Worm (Caenorhabditis elegans): Measurements from ENCODE around the gene trmt-10C.2.

- TF ChIP-seq F13H6.1 (tag; optimal IDR thresholded peaks at IDR 0.05) (no peak), snpc-4 (tag; optimal IDR thresholded peaks at IDR 0.05) (no peak), elt-3 (tag; optimal IDR thresholded peaks at IDR 0.05) (no peak), ama-1 (optimal IDR thresholded peaks at IDR 0.05) (no peak), lin-13 (GFP tag; optimal IDR thresholded peaks at IDR 0.05) (no peak), nhr-25 (tag; optimal IDR thresholded peaks at IDR 0.05) (no peak), unc-55 (GFP tag; optimal IDR thresholded peaks at IDR 0.05) (peak; percentile 53), skn-1 (tag; optimal IDR thresholded peaks at IDR 0.05) (no peak), lsy-2 (tag; optimal IDR thresholded peaks at IDR 0.05) (no peak), nhr-10 (tag; optimal IDR thresholded peaks at IDR 0.05) (no peak), nhr-129 (tag; optimal IDR thresholded peaks at IDR 0.05) (no peak)
Measured at ce11 chrIII:6311452-6311851, 34.6 kb upstream of the trmt-10C.2 start.
